Fruit fly (Drosophila melanogaster) whole organism, embryonic: ENCODE data around the gene CG13097.

Experiments
- Antp ChIP-seq: fragments of 200-800 bp; sonication (Bioruptor generic); optimal IDR thresholded peaks from 3 replicates; lab custom pipeline; 2016; ENCODE audit warnings: missing biosample characterization, missing genetic modification characterization
- CG11398 ChIP-seq: fragments of 200-800 bp; sonication (Bioruptor generic); optimal IDR thresholded peaks from 2 replicates; lab custom pipeline; 2016; ENCODE audit warnings: missing biosample characterization, missing genetic modification characterization
- CG12071 ChIP-seq: fragments of 200-800 bp; sonication (Bioruptor generic); optimal IDR thresholded peaks from 3 replicates; lab custom pipeline; 2018; ENCODE audit warnings: missing biosample characterization, mild to moderate bottlenecking, missing genetic modification characterization
- CG13287 ChIP-seq: fragments of 200-800 bp; sonication (Bioruptor generic); IDR thresholded peaks from 2 replicates; pipeline ENCODE4 v1.3.6; 2022; ENCODE audit warnings: missing biosample characterization, missing genetic modification characterization; ENCODE audit not compliant: partially characterized antibody
- CG13296 ChIP-seq: fragments of 200-800 bp; sonication (Bioruptor generic); optimal IDR thresholded peaks from 3 replicates; lab custom pipeline; 2018; ENCODE audit warnings: missing biosample characterization, mild to moderate bottlenecking, missing genetic modification characterization
- CG13424 ChIP-seq: fragments of 200-800 bp; sonication (Bioruptor generic); optimal IDR thresholded peaks from 2 replicates; lab custom pipeline; 2019; ENCODE audit warnings: missing biosample characterization, mild to moderate bottlenecking, missing genetic modification characterization, moderate library complexity
- CG17328 ChIP-seq: fragments of 200-800 bp; sonication (Bioruptor generic); IDR thresholded peaks from 2 replicates; pipeline ENCODE4 v1.3.6; 2022; ENCODE audit warnings: missing biosample characterization, missing genetic modification characterization
- CG33557 ChIP-seq: fragments of 200-800 bp; sonication (Bioruptor generic); optimal IDR thresholded peaks from 2 replicates; lab custom pipeline; 2019; ENCODE audit warnings: missing biosample characterization, mild to moderate bottlenecking, missing genetic modification characterization, moderate library complexity
- CG3995 ChIP-seq: fragments of 200-800 bp; sonication (Bioruptor generic); optimal IDR thresholded peaks from 3 replicates; lab custom pipeline; 2016; ENCODE audit warnings: missing biosample characterization, missing genetic modification characterization
- CG4282 ChIP-seq: fragments of 200-800 bp; sonication (Bioruptor generic); optimal IDR thresholded peaks from 2 replicates; lab custom pipeline; 2016; ENCODE audit warnings: missing biosample characterization, missing genetic modification characterization
- CG4360 ChIP-seq: fragments of 200-800 bp; sonication (Bioruptor generic); IDR thresholded peaks from 2 replicates; pipeline ENCODE4 v1.3.6; 2022; ENCODE audit warnings: missing biosample characterization, missing genetic modification characterization
- CG5180 ChIP-seq: fragments of 200-800 bp; sonication (Bioruptor generic); optimal IDR thresholded peaks from 3 replicates; lab custom pipeline; 2017; ENCODE audit warnings: missing biosample characterization, missing genetic modification characterization, mild to moderate bottlenecking, moderate library complexity, missing genetic modification reagents
- CG6175 ChIP-seq: fragments of 200-800 bp; sonication (Bioruptor generic); IDR thresholded peaks from 3 replicates; pipeline ENCODE4 v1.3.6; 2022; ENCODE audit warnings: missing biosample characterization, missing genetic modification characterization
- CG7357 ChIP-seq: fragments of 200-800 bp; sonication (Bioruptor generic); IDR thresholded peaks from 3 replicates; pipeline ENCODE4 v1.3.6; 2022; ENCODE audit warnings: missing biosample characterization, missing genetic modification characterization
- CG7745 ChIP-seq: fragments of 200-800 bp; sonication (Bioruptor generic); optimal IDR thresholded peaks from 2 replicates; lab custom pipeline; 2018; ENCODE audit warnings: missing biosample characterization, mild to moderate bottlenecking, missing genetic modification characterization, moderate library complexity
- CG7839 ChIP-seq: fragments of 200-800 bp; sonication (Bioruptor generic); optimal IDR thresholded peaks from 3 replicates; lab custom pipeline; 2018; ENCODE audit warnings: missing biosample characterization, mild to moderate bottlenecking, missing genetic modification characterization, moderate library complexity
- CG8359 ChIP-seq: fragments of 200-800 bp; sonication (Bioruptor generic); optimal IDR thresholded peaks from 2 replicates; lab custom pipeline; 2017; ENCODE audit warnings: missing biosample characterization, mild to moderate bottlenecking, missing genetic modification characterization, borderline replicate concordance
- CG8924 ChIP-seq: fragments of 200-800 bp; optimal IDR thresholded peaks from 3 replicates; lab custom pipeline; 2019; ENCODE audit warnings: missing biosample characterization, mild to moderate bottlenecking, missing genetic modification characterization, moderate library complexity
- D19B ChIP-seq: fragments of 200-800 bp; sonication (Bioruptor generic); optimal IDR thresholded peaks from 2 replicates; lab custom pipeline; 2017; ENCODE audit warnings: missing biosample characterization, mild to moderate bottlenecking, missing genetic modification characterization
- Dip3 ChIP-seq: fragments of 200-800 bp; sonication (Bioruptor generic); optimal IDR thresholded peaks from 3 replicates; lab custom pipeline; 2016; ENCODE audit warnings: missing biosample characterization, missing genetic modification characterization
- HLHmδ ChIP-seq: fragments of 200-800 bp; sonication (Bioruptor generic); optimal IDR thresholded peaks from 2 replicates; lab custom pipeline; 2018; ENCODE audit warnings: missing biosample characterization, mild to moderate bottlenecking, missing genetic modification characterization, moderate library complexity
- Hmx ChIP-seq: fragments of 200-800 bp; sonication (Bioruptor generic); optimal IDR thresholded peaks from 2 replicates; lab custom pipeline; 2016; ENCODE audit warnings: missing biosample characterization, missing genetic modification characterization
- Nf-YB ChIP-seq: fragments of 200-800 bp; sonication (Bioruptor generic); optimal IDR thresholded peaks from 3 replicates; lab custom pipeline; 2019; ENCODE audit warnings: missing biosample characterization, mild to moderate bottlenecking, missing genetic modification characterization, moderate library complexity
- Nf-YC ChIP-seq: fragments of 200-800 bp; optimal IDR thresholded peaks from 3 replicates; lab custom pipeline; 2019; ENCODE audit warnings: missing biosample characterization, mild to moderate bottlenecking, missing genetic modification characterization, moderate library complexity
- Optix ChIP-seq: fragments of 200-800 bp; sonication (Bioruptor generic); IDR thresholded peaks from 3 replicates; pipeline ENCODE4 v1.3.6; 2022; ENCODE audit warnings: missing biosample characterization, missing genetic modification characterization
- Scr ChIP-seq: fragments of 200-800 bp; sonication (Bioruptor generic); IDR thresholded peaks from 2 replicates; pipeline ENCODE4 v1.3.6; 2022; ENCODE audit warnings: missing biosample characterization, missing genetic modification characterization; ENCODE audit not compliant: partially characterized antibody
- Tbp ChIP-seq: fragments of >200 bp; optimal IDR thresholded peaks from 2 replicates; lab custom pipeline; 2018; ENCODE audit warnings: missing biosample characterization, missing genetic modification characterization
- Vsx1 ChIP-seq: fragments of 200-800 bp; sonication (Bioruptor generic); optimal IDR thresholded peaks from 2 replicates; lab custom pipeline; 2017; ENCODE audit warnings: missing biosample characterization, mild to moderate bottlenecking, missing genetic modification characterization, missing genetic modification reagents
- YL-1 ChIP-seq: fragments of 200-800 bp; sonication (Bioruptor generic); optimal IDR thresholded peaks from 3 replicates; lab custom pipeline; 2017; ENCODE audit warnings: missing biosample characterization, mild to moderate bottlenecking, missing genetic modification characterization
- ap ChIP-seq: fragments of 200-800 bp; sonication (Bioruptor generic); IDR thresholded peaks from 2 replicates; pipeline ENCODE4 v1.3.6; 2022; ENCODE audit warnings: missing biosample characterization, missing genetic modification characterization
- bcd ChIP-seq: fragments of 200-800 bp; sonication (Bioruptor generic); optimal IDR thresholded peaks from 2 replicates; lab custom pipeline; 2017; ENCODE audit warnings: missing biosample characterization, mild to moderate bottlenecking, missing genetic modification characterization
- dan ChIP-seq: fragments of 200-800 bp; sonication (Bioruptor generic); IDR thresholded peaks from 2 replicates; pipeline ENCODE4 v1.3.6; 2022; ENCODE audit warnings: missing biosample characterization, missing genetic modification characterization
- eve ChIP-seq, 2 experiments: fragments of >200 bp; optimal IDR thresholded peaks; 2 replicates each; lab custom pipeline; 2017; ENCODE audit warnings: missing biosample characterization in 2 of 2, missing genetic modification characterization in 2 of 2
- hb ChIP-seq: fragments of 200-800 bp; sonication (Bioruptor generic); IDR thresholded peaks from 3 replicates; pipeline ENCODE4 v1.3.6; 2022; ENCODE audit warnings: missing biosample characterization, missing genetic modification characterization; ENCODE audit not compliant: partially characterized antibody
- hkb ChIP-seq, 2 experiments: fragments of 200-800 bp in 1 of 2; fragments of >200 bp in 1 of 2; sonication (Bioruptor generic) in 1 of 2; IDR thresholded peaks in 1 of 2; optimal IDR thresholded peaks in 1 of 2; 2 replicates each; pipeline versions ENCODE4 v1.3.6 to Lab custom; 2017 to 2022; ENCODE audit warnings: missing biosample characterization in 1 of 2, missing genetic modification characterization in 1 of 2
- ken ChIP-seq: fragments of 200-800 bp; sonication (Bioruptor generic); IDR thresholded peaks from 3 replicates; pipeline ENCODE4 v1.3.6; 2022; ENCODE audit warnings: missing biosample characterization, missing genetic modification characterization
- lov ChIP-seq, 2 experiments: fragments of 200-800 bp in 1 of 2; fragments of >200 bp in 1 of 2; sonication (Bioruptor generic) in 1 of 2; IDR thresholded peaks in 1 of 2; optimal IDR thresholded peaks in 1 of 2; 2 replicates in 1 of 2; 3 replicates in 1 of 2; pipeline versions ENCODE4 v1.3.6 to Lab custom; 2017 to 2022; ENCODE audit warnings: missing biosample characterization in 1 of 2, missing genetic modification characterization in 1 of 2
- mirr ChIP-seq: fragments of 200-800 bp; sonication (Bioruptor generic); optimal IDR thresholded peaks from 3 replicates; lab custom pipeline; 2018; ENCODE audit warnings: missing biosample characterization, mild to moderate bottlenecking, missing genetic modification characterization
- nerfin-1 ChIP-seq: fragments of 200-800 bp; sonication (Bioruptor generic); optimal IDR thresholded peaks from 3 replicates; lab custom pipeline; 2019; ENCODE audit warnings: missing biosample characterization, mild to moderate bottlenecking, missing genetic modification characterization, moderate library complexity
- nerfin-2 ChIP-seq: fragments of 200-800 bp; sonication (Bioruptor generic); IDR thresholded peaks from 2 replicates; pipeline ENCODE4 v1.3.6; 2022; ENCODE audit warnings: missing biosample characterization, missing genetic modification characterization; ENCODE audit not compliant: partially characterized antibody
- peb ChIP-seq: fragments of 200-800 bp; sonication (Bioruptor generic); IDR thresholded peaks from 2 replicates; pipeline ENCODE4 v1.3.6; 2022; ENCODE audit warnings: missing biosample characterization, missing genetic modification characterization
- slbo ChIP-seq: fragments of 200-800 bp; sonication (Bioruptor generic); IDR thresholded peaks from 2 replicates; pipeline ENCODE4 v1.3.6; 2022; ENCODE audit warnings: missing biosample characterization, missing genetic modification characterization
- sqz ChIP-seq: fragments of 200-800 bp; sonication (Bioruptor generic); optimal IDR thresholded peaks from 3 replicates; lab custom pipeline; 2018; ENCODE audit warnings: missing biosample characterization, mild to moderate bottlenecking, missing genetic modification characterization
- tap ChIP-seq: fragments of 200-800 bp; optimal IDR thresholded peaks from 3 replicates; lab custom pipeline; 2019; ENCODE audit warnings: missing biosample characterization, mild to moderate bottlenecking, missing genetic modification characterization, moderate library complexity
- tin ChIP-seq: fragments of 200-800 bp; sonication (Bioruptor generic); optimal IDR thresholded peaks from 3 replicates; lab custom pipeline; 2016; ENCODE audit warnings: missing biosample characterization, missing genetic modification characterization
- toy ChIP-seq: fragments of 200-800 bp; sonication (Bioruptor generic); IDR thresholded peaks from 2 replicates; pipeline ENCODE4 v1.3.6; 2022; ENCODE audit warnings: missing biosample characterization, missing genetic modification characterization
- zfh2 ChIP-seq: fragments of 200-800 bp; sonication (Bioruptor generic); optimal IDR thresholded peaks from 2 replicates; lab custom pipeline; 2016; ENCODE audit warnings: missing biosample characterization, missing genetic modification characterization

Gene CG13097

dm6 chr2L:8463144-8464106 lies 51.2 kb downstream of the CG13097 start, which contains the start of gene Agpat2 (continued):
- TF ChIP-seq tin (GFP tag; lab: Kevin White, UChicago), result peak; percentile 81
- TF ChIP-seq nerfin-1, result peak; percentile 38
- peak; percentile 79 for TF ChIP-seq CG17328
- no peak for TF ChIP-seq toy (GFP tag; lab: Robert Waterston, UW)
- no peak for TF ChIP-seq Scr
- peak; percentile 75 for TF ChIP-seq Antp (GFP tag; lab: Kevin White, UChicago)
- TF ChIP-seq YL-1 (GFP tag; lab: Kevin White, UChicago), result peak; percentile 11
- peak; percentile 48 for TF ChIP-seq Vsx1 (GFP tag; lab: Kevin White, UChicago)
- TF ChIP-seq CG7357 (GFP tag; lab: Robert Waterston, UW), result peak; percentile 58; the same call in 2 of the 3 replicates
- peak; percentile 70 for TF ChIP-seq CG12071 (GFP tag; lab: Kevin White, UChicago)
- peak; percentile 34 for TF ChIP-seq CG4282
- no peak for TF ChIP-seq HLHmδ (GFP tag; lab: Kevin White, UChicago)
- peak; percentile 87 for TF ChIP-seq CG4360 (GFP tag; lab: Robert Waterston, UW)
- TF ChIP-seq CG8359 (GFP tag; lab: Kevin White, UChicago), result peak; percentile 70
- TF ChIP-seq CG13424 (tag; lab: Kevin White, UChicago), result peak; percentile 88
- peak; percentile 66 for TF ChIP-seq Nf-YB (GFP tag; lab: Kevin White, UChicago)
- peak; percentile 65 for TF ChIP-seq CG33557 (GFP tag; lab: Kevin White, UChicago)
- no peak for TF ChIP-seq CG7745 (tag; lab: Kevin White, UChicago)
- no peak for TF ChIP-seq hb (GFP tag; lab: Robert Waterston, UW)
- TF ChIP-seq CG13287 (GFP tag; lab: Robert Waterston, UW), result no peak
- peak; percentile 71 for TF ChIP-seq Dip3 (GFP tag; lab: Kevin White, UChicago)
- no peak for TF ChIP-seq dan (GFP tag; lab: Robert Waterston, UW)
- peak; percentile 39 for TF ChIP-seq Hmx (GFP tag; lab: Kevin White, UChicago)
- TF ChIP-seq slbo (GFP tag; lab: Robert Waterston, UW), result peak; percentile 82
- TF ChIP-seq ken (GFP tag; lab: Robert Waterston, UW), result peak; percentile 81
- TF ChIP-seq nerfin-2 (GFP tag; lab: Robert Waterston, UW), result no peak
- peak; percentile 52 for TF ChIP-seq Nf-YC (tag; lab: Kevin White, UChicago)
- no peak for TF ChIP-seq lov (optimal IDR thresholded peaks at IDR 0.05; lab: Kevin White, UChicago)
- 0 out of 3 replicates have a peak, but pooled peaks have one; percentile 38 for TF ChIP-seq lov (GFP tag; IDR thresholded peaks at IDR 0.05; lab: Robert Waterston, UW)
- peak; percentile 51; the same call in 1 of the 2 replicates for TF ChIP-seq peb (GFP tag; lab: Robert Waterston, UW)
- TF ChIP-seq tap (tag; lab: Kevin White, UChicago), result peak; percentile 77
- peak; percentile 66 for TF ChIP-seq D19B (GFP tag; lab: Kevin White, UChicago)
- peak; percentile 90 for TF ChIP-seq CG7839
- peak; percentile 83 for TF ChIP-seq bcd (GFP tag; lab: Kevin White, UChicago)
- TF ChIP-seq Optix (GFP tag; lab: Robert Waterston, UW), result peak; percentile 76
- TF ChIP-seq sqz, result peak; percentile 64
- peak; percentile 25 for TF ChIP-seq CG3995 (GFP tag; lab: Kevin White, UChicago)
- peak; percentile 84 for TF ChIP-seq CG8924
- TF ChIP-seq Tbp, result no peak
- TF ChIP-seq CG13296 (GFP tag; lab: Kevin White, UChicago), result peak; percentile 68
- TF ChIP-seq hkb (optimal IDR thresholded peaks at IDR 0.05; lab: Kevin White, UChicago), result no peak
- TF ChIP-seq hkb (GFP tag; IDR thresholded peaks at IDR 0.05; lab: Robert Waterston, UW), result peak; percentile 81
- peak; percentile 63 for TF ChIP-seq CG5180 (GFP tag; lab: Kevin White, UChicago)
- no peak for TF ChIP-seq CG6175 (GFP tag; lab: Robert Waterston, UW)
- peak in 1 of 2 experiments; percentile 95 for TF ChIP-seq eve (GFP tag; optimal IDR thresholded peaks at IDR 0.05; lab: Kevin White, UChicago)
- TF ChIP-seq CG11398 (GFP tag; lab: Kevin White, UChicago), result peak; percentile 49
- peak; percentile 10 for TF ChIP-seq mirr (GFP tag; lab: Kevin White, UChicago)
- peak; percentile 60 for TF ChIP-seq zfh2
- TF ChIP-seq ap (GFP tag; lab: Robert Waterston, UW), result peak; percentile 69
